Fruit fly (Drosophila melanogaster): Measurements from ENCODE around the gene Rcc1.

Rcc1 gene

DNA sequence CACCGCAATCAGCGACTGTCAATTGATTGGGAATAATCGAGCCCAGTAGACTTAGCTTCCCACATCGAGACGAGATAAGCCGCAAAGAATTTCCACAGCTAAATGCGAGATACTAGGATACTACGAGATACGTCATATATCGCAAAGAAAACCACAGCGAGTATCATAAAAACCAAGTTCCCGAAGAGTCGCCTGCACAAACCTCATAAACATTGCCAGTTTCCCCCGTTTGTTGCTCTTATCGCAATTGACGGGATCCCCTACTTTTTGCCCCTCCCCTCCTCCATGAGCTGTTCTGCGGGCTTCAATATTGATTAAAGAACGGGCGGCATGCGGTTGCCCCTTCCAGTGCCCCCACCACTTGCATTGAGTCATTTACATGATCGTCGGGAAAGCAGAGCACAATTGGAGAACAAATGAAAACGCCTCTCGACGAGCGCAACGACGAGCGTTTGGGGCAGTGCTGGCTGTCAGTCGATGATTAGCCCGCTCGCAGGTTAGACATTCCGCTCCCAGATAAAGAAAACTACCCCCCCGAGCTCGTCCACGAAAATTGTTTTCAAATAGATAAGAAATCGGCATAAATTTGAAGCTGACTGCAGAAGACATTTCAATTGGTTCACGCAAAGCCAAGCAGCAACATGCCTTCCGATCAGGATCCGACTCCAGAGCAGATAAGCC is 10.4 kb downstream of the Rcc1 start, which contains the start of gene CG32407 (continued):
- no peak for TF ChIP-seq CG17912 (GFP tag; optimal IDR thresholded peaks at IDR 0.05)
- no peak for TF ChIP-seq Ets97D (GFP tag; optimal IDR thresholded peaks at IDR 0.05)
- TF ChIP-seq dimm (GFP tag; IDR thresholded peaks at IDR 0.05) = no peak
- no peak for TF ChIP-seq Elba2 (GFP tag; optimal IDR thresholded peaks at IDR 0.05)
- TF ChIP-seq hb (GFP tag; IDR thresholded peaks at IDR 0.05; ENCODE audit: partially characterized antibody) = no peak
- peak; percentile 37 for TF ChIP-seq grn (GFP tag; optimal IDR thresholded peaks at IDR 0.05)
- no peak for TF ChIP-seq trh (GFP tag; optimal IDR thresholded peaks at IDR 0.05)
- TF ChIP-seq CG6689 (GFP tag; IDR thresholded peaks at IDR 0.05) = no peak
- TF ChIP-seq bsh (GFP tag; optimal IDR thresholded peaks at IDR 0.05) = no peak
- TF ChIP-seq fd102C (GFP tag; optimal IDR thresholded peaks at IDR 0.05) = no peak
- no peak for TF ChIP-seq CG12236 (GFP tag; optimal IDR thresholded peaks at IDR 0.05)
- TF ChIP-seq CG3163 (GFP tag; optimal IDR thresholded peaks at IDR 0.05) = no peak
- no peak for TF ChIP-seq CG11085 (GFP tag; IDR thresholded peaks at IDR 0.05)
- no peak for TF ChIP-seq CG17568 (GFP tag; optimal IDR thresholded peaks at IDR 0.05)
- TF ChIP-seq wor (GFP tag; IDR thresholded peaks at IDR 0.05) = no peak
- no peak for TF ChIP-seq Gug (GFP tag; IDR thresholded peaks at IDR 0.05)
- TF ChIP-seq tna (GFP tag; IDR thresholded peaks at IDR 0.05; ENCODE audit: partially characterized antibody) = no peak
- TF ChIP-seq CG2199 (GFP tag; IDR thresholded peaks at IDR 0.05) = no peak
- TF ChIP-seq CG4617 (GFP tag; optimal IDR thresholded peaks at IDR 0.05; ENCODE audit: borderline replicate concordance) = no peak
- no peak for TF ChIP-seq CG9215 (GFP tag; IDR thresholded peaks at IDR 0.05)
- no peak for TF ChIP-seq cato (GFP tag; optimal IDR thresholded peaks at IDR 0.05; ENCODE audit: borderline replicate concordance)
- TF ChIP-seq CG2116 (GFP tag; optimal IDR thresholded peaks at IDR 0.05) = no peak
- TF ChIP-seq CG17829 (tag; optimal IDR thresholded peaks at IDR 0.05) = no peak
- TF ChIP-seq BEAF-32 (GFP tag; optimal IDR thresholded peaks at IDR 0.05) = no peak
- TF ChIP-seq CG2120 (GFP tag; optimal IDR thresholded peaks at IDR 0.05) = no peak
- TF ChIP-seq CG12769 (tag; optimal IDR thresholded peaks at IDR 0.05) = peak; percentile 45
- TF ChIP-seq Deaf1 (tag; optimal IDR thresholded peaks at IDR 0.05) = peak; percentile 40
- no peak for TF ChIP-seq CG2202 (tag; optimal IDR thresholded peaks at IDR 0.05)
- no peak for TF ChIP-seq bigmax (GFP tag; optimal IDR thresholded peaks at IDR 0.05)
- TF ChIP-seq cas (GFP tag; IDR thresholded peaks at IDR 0.05) = no peak
- no peak for TF ChIP-seq Eip74EF (GFP tag; optimal IDR thresholded peaks at IDR 0.05)
- no peak for TF ChIP-seq CG6254 (GFP tag; optimal IDR thresholded peaks at IDR 0.05)
- TF ChIP-seq CG1529 (GFP tag; optimal IDR thresholded peaks at IDR 0.05) = no peak
- TF ChIP-seq slou (GFP tag; optimal IDR thresholded peaks at IDR 0.05) = no peak
- TF ChIP-seq inv (GFP tag; IDR thresholded peaks at IDR 0.05; ENCODE audit: partially characterized antibody) = no peak
- TF ChIP-seq CG11456 (GFP tag; IDR thresholded peaks at IDR 0.05) = no peak
- no peak for TF ChIP-seq pum (GFP tag; optimal IDR thresholded peaks at IDR 0.05)
- TF ChIP-seq rib (GFP tag; IDR thresholded peaks at IDR 0.05) = no peak
- TF ChIP-seq CG18262 (tag; optimal IDR thresholded peaks at IDR 0.05) = peak; percentile 17
- TF ChIP-seq CG15269 (tag; optimal IDR thresholded peaks at IDR 0.05) = no peak
- TF ChIP-seq Dip2 (GFP tag; IDR thresholded peaks at IDR 0.05) = no peak
- no peak for TF ChIP-seq CG3065 (GFP tag; optimal IDR thresholded peaks at IDR 0.05)
- TF ChIP-seq CG6654 (GFP tag; optimal IDR thresholded peaks at IDR 0.05) = no peak
- no peak for TF ChIP-seq CG11695 (GFP tag; IDR thresholded peaks at IDR 0.05)
- TF ChIP-seq Abd-B (GFP tag; optimal IDR thresholded peaks at IDR 0.05) = no peak
- no peak for TF ChIP-seq CG4854 (GFP tag; optimal IDR thresholded peaks at IDR 0.05)
- no peak for TF ChIP-seq CG4404 (GFP tag; IDR thresholded peaks at IDR 0.05)
- TF ChIP-seq tio (GFP tag; optimal IDR thresholded peaks at IDR 0.05) = no peak
- TF ChIP-seq tup (GFP tag; optimal IDR thresholded peaks at IDR 0.05) = no peak
- no peak for TF ChIP-seq Hr39 (optimal IDR thresholded peaks at IDR 0.05)
- TF ChIP-seq Antp (GFP tag; optimal IDR thresholded peaks at IDR 0.05) = no peak

Data from whole organism, embryonic.